Worm (Caenorhabditis elegans): ENCODE data around the gene CD4.11.

ce11 chrV:5582860-5583259, 2.1 kb upstream of the CD4.11 start:
- TF ChIP-seq unc-130 (GFP tag; optimal IDR thresholded peaks at IDR 0.05) = no peak
- no peak for TF ChIP-seq ceh-82 (tag; optimal IDR thresholded peaks at IDR 0.05)

Data from whole organism, L4 larva.